Fruit fly (Drosophila melanogaster) whole organism, embryonic: ENCODE data around the gene RpS2.

Source experiments
- B-H1 ChIP-seq: fragments of 200-800 bp; sonication (Bioruptor generic); IDR thresholded peaks from 3 replicates; pipeline ENCODE4 v1.3.6; 2022; ENCODE audit warnings: missing biosample characterization, missing genetic modification characterization
- CG11085 ChIP-seq: fragments of 200-800 bp; sonication (Bioruptor generic); IDR thresholded peaks from 2 replicates; pipeline ENCODE4 v1.3.6; 2022; ENCODE audit warnings: missing biosample characterization, missing genetic modification characterization
- CG11560 ChIP-seq: fragments of 200-800 bp; sonication (Bioruptor generic); IDR thresholded peaks from 3 replicates; pipeline ENCODE4 v1.3.6; 2022; ENCODE audit warnings: missing biosample characterization, missing genetic modification characterization
- CG12391 ChIP-seq: fragments of 200-800 bp; sonication (Bioruptor generic); optimal IDR thresholded peaks from 3 replicates; lab custom pipeline; 2018; ENCODE audit warnings: missing biosample characterization, mild to moderate bottlenecking, missing genetic modification characterization, moderate library complexity
- CG15479 ChIP-seq: fragments of 200-800 bp; sonication (Bioruptor generic); optimal IDR thresholded peaks from 3 replicates; lab custom pipeline; 2019; ENCODE audit warnings: missing biosample characterization, mild to moderate bottlenecking, missing genetic modification characterization, moderate library complexity
- CG17612 ChIP-seq: fragments of 200-800 bp; sonication (Bioruptor generic); IDR thresholded peaks from 2 replicates; pipeline ENCODE4 v1.3.6; 2022; ENCODE audit warnings: missing biosample characterization, missing genetic modification characterization
- CG18011 ChIP-seq: fragments of 200-800 bp; sonication (Bioruptor generic); optimal IDR thresholded peaks from 2 replicates; lab custom pipeline; 2017; ENCODE audit warnings: missing biosample characterization, missing genetic modification characterization, mild to moderate bottlenecking, moderate library complexity, missing genotype
- CG18599 ChIP-seq: fragments of 200-800 bp; sonication (Bioruptor generic); optimal IDR thresholded peaks from 3 replicates; lab custom pipeline; 2017; ENCODE audit warnings: missing biosample characterization, missing genetic modification characterization, mild to moderate bottlenecking, moderate library complexity, missing genetic modification reagents
- CG3163 ChIP-seq: fragments of 200-800 bp; sonication (Bioruptor generic); optimal IDR thresholded peaks from 3 replicates; lab custom pipeline; 2016; ENCODE audit warnings: missing biosample characterization, missing genetic modification characterization
- CG32772 ChIP-seq: fragments of 200-800 bp; sonication (Bioruptor generic); IDR thresholded peaks from 2 replicates; pipeline ENCODE4 v1.3.6; 2022; ENCODE audit warnings: missing biosample characterization, missing genetic modification characterization
- CG33557 ChIP-seq: fragments of 200-800 bp; sonication (Bioruptor generic); optimal IDR thresholded peaks from 2 replicates; lab custom pipeline; 2019; ENCODE audit warnings: missing biosample characterization, mild to moderate bottlenecking, missing genetic modification characterization, moderate library complexity
- CG34376 ChIP-seq: fragments of 200-800 bp; sonication (Bioruptor generic); optimal IDR thresholded peaks from 2 replicates; lab custom pipeline; 2018; ENCODE audit warnings: missing biosample characterization, mild to moderate bottlenecking, missing genetic modification characterization
- CG3838 ChIP-seq: fragments of 200-800 bp; sonication (Bioruptor generic); optimal IDR thresholded peaks from 3 replicates; lab custom pipeline; 2016; ENCODE audit warnings: missing biosample characterization, missing genetic modification characterization
- CG4854 ChIP-seq: fragments of 200-800 bp; sonication (Bioruptor generic); optimal IDR thresholded peaks from 2 replicates; lab custom pipeline; 2016; ENCODE audit warnings: missing biosample characterization, missing genetic modification characterization, inconsistent platforms
- CG5953 ChIP-seq: fragments of 200-800 bp; sonication (Bioruptor generic); IDR thresholded peaks from 2 replicates; pipeline ENCODE4 v1.3.6; 2022; ENCODE audit warnings: missing biosample characterization, missing genetic modification characterization
- CG6175 ChIP-seq: fragments of 200-800 bp; sonication (Bioruptor generic); IDR thresholded peaks from 3 replicates; pipeline ENCODE4 v1.3.6; 2022; ENCODE audit warnings: missing biosample characterization, missing genetic modification characterization
- CG7372 ChIP-seq: fragments of 200-800 bp; sonication (Bioruptor generic); IDR thresholded peaks from 2 replicates; pipeline ENCODE4 v1.3.6; 2022; ENCODE audit warnings: missing biosample characterization, missing genetic modification characterization
- CG8944 ChIP-seq: fragments of 200-800 bp; sonication (Bioruptor generic); optimal IDR thresholded peaks from 3 replicates; lab custom pipeline; 2016; ENCODE audit warnings: missing biosample characterization, missing genetic modification characterization
- Drgx ChIP-seq: fragments of 200-800 bp; sonication (Bioruptor generic); IDR thresholded peaks from 2 replicates; pipeline ENCODE4 v1.3.6; 2022; ENCODE audit warnings: missing biosample characterization, missing genetic modification characterization
- E2f2 ChIP-seq: fragments of 200-800 bp; sonication (Bioruptor generic); IDR thresholded peaks from 2 replicates; pipeline ENCODE4 v1.3.6; 2022; ENCODE audit warnings: missing biosample characterization, missing genetic modification characterization
- Gsc ChIP-seq: fragments of 200-800 bp; sonication (Bioruptor generic); IDR thresholded peaks from 2 replicates; pipeline ENCODE4 v1.3.6; 2022; ENCODE audit warnings: missing biosample characterization, missing genetic modification characterization
- HLH3B ChIP-seq: fragments of 200-800 bp; sonication (Bioruptor generic); IDR thresholded peaks from 2 replicates; pipeline ENCODE4 v1.3.6; 2022; ENCODE audit warnings: missing biosample characterization, missing genetic modification characterization
- HLH4C ChIP-seq: fragments of 200-800 bp; sonication (Bioruptor generic); IDR thresholded peaks from 3 replicates; pipeline ENCODE4 v1.3.6; 2022; ENCODE audit warnings: missing biosample characterization, missing genetic modification characterization; ENCODE audit not compliant: partially characterized antibody
- HLHmδ ChIP-seq: fragments of 200-800 bp; sonication (Bioruptor generic); optimal IDR thresholded peaks from 2 replicates; lab custom pipeline; 2018; ENCODE audit warnings: missing biosample characterization, mild to moderate bottlenecking, missing genetic modification characterization, moderate library complexity
- Hr3 ChIP-seq: fragments of 200-800 bp; sonication (Bioruptor generic); optimal IDR thresholded peaks from 3 replicates; lab custom pipeline; 2016; ENCODE audit warnings: missing biosample characterization, missing genetic modification characterization
- Mes4 ChIP-seq: fragments of 200-800 bp; sonication (Bioruptor generic); optimal IDR thresholded peaks from 2 replicates; lab custom pipeline; 2016; ENCODE audit warnings: missing biosample characterization, missing genetic modification characterization
- NC2α ChIP-seq: fragments of 200-800 bp; sonication (Bioruptor generic); optimal IDR thresholded peaks from 2 replicates; lab custom pipeline; 2016; ENCODE audit warnings: missing biosample characterization, missing genetic modification characterization
- Neu2 ChIP-seq: fragments of 200-800 bp; sonication (Bioruptor generic); optimal IDR thresholded peaks from 3 replicates; lab custom pipeline; 2016; ENCODE audit warnings: missing biosample characterization, missing genetic modification characterization, borderline replicate concordance
- Oaz ChIP-seq: fragments of 200-800 bp; sonication (Bioruptor generic); IDR thresholded peaks from 2 replicates; pipeline ENCODE4 v1.3.6; 2022; ENCODE audit warnings: missing biosample characterization, missing genetic modification characterization
- Usf ChIP-seq: fragments of 200-800 bp; sonication (Bioruptor generic); optimal IDR thresholded peaks from 2 replicates; lab custom pipeline; 2017; ENCODE audit warnings: missing genotype, missing biosample characterization, missing genetic modification characterization
- al ChIP-seq: fragments of 200-800 bp; sonication (Bioruptor generic); IDR thresholded peaks from 2 replicates; pipeline ENCODE4 v1.3.6; 2022; ENCODE audit warnings: missing biosample characterization, missing genetic modification characterization
- ci ChIP-seq: fragments of 200-800 bp; sonication (Bioruptor generic); IDR thresholded peaks from 3 replicates; pipeline ENCODE4 v1.3.6; 2022; ENCODE audit warnings: missing biosample characterization, missing genetic modification characterization
- dysf ChIP-seq: fragments of 200-800 bp; sonication (Bioruptor generic); IDR thresholded peaks from 3 replicates; pipeline ENCODE4 v1.3.6; 2022; ENCODE audit warnings: missing biosample characterization, missing genetic modification characterization
- grau ChIP-seq: fragments of 200-800 bp; optimal IDR thresholded peaks from 3 replicates; lab custom pipeline; 2019; ENCODE audit warnings: missing biosample characterization, mild to moderate bottlenecking, missing genetic modification characterization, moderate library complexity
- hkb ChIP-seq, 2 experiments: fragments of 200-800 bp in 1 of 2; fragments of >200 bp in 1 of 2; sonication (Bioruptor generic) in 1 of 2; IDR thresholded peaks in 1 of 2; optimal IDR thresholded peaks in 1 of 2; 2 replicates each; pipeline versions ENCODE4 v1.3.6 to Lab custom; 2017 to 2022; ENCODE audit warnings: missing biosample characterization in 1 of 2, missing genetic modification characterization in 1 of 2
- jumu ChIP-seq: fragments of 200-800 bp; sonication (Bioruptor generic); optimal IDR thresholded peaks from 3 replicates; lab custom pipeline; 2016; ENCODE audit warnings: missing biosample characterization, missing genetic modification characterization
- kah ChIP-seq: fragments of 200-800 bp; sonication (Bioruptor generic); optimal IDR thresholded peaks from 2 replicates; lab custom pipeline; 2018; ENCODE audit warnings: missing biosample characterization, mild to moderate bottlenecking, missing genetic modification characterization
- lab ChIP-seq: fragments of 200-800 bp; sonication (Bioruptor generic); optimal IDR thresholded peaks from 3 replicates; lab custom pipeline; 2017; ENCODE audit warnings: missing biosample characterization, missing genetic modification characterization, mild to moderate bottlenecking, moderate library complexity, missing genetic modification reagents
- mirr ChIP-seq: fragments of 200-800 bp; sonication (Bioruptor generic); optimal IDR thresholded peaks from 3 replicates; lab custom pipeline; 2018; ENCODE audit warnings: missing biosample characterization, mild to moderate bottlenecking, missing genetic modification characterization
- nerfin-2 ChIP-seq: fragments of 200-800 bp; sonication (Bioruptor generic); IDR thresholded peaks from 2 replicates; pipeline ENCODE4 v1.3.6; 2022; ENCODE audit warnings: missing biosample characterization, missing genetic modification characterization; ENCODE audit not compliant: partially characterized antibody
- nmo ChIP-seq: fragments of 200-800 bp; sonication (Bioruptor generic); optimal IDR thresholded peaks from 2 replicates; lab custom pipeline; 2018; ENCODE audit warnings: missing biosample characterization, mild to moderate bottlenecking, missing genetic modification characterization, moderate library complexity
- onecut ChIP-seq: fragments of 200-800 bp; sonication (Bioruptor generic); IDR thresholded peaks from 2 replicates; pipeline ENCODE4 v1.3.6; 2022; ENCODE audit warnings: missing biosample characterization, missing genetic modification characterization
- phol ChIP-seq: fragments of 200-800 bp; sonication (Bioruptor generic); optimal IDR thresholded peaks from 3 replicates; lab custom pipeline; 2018; ENCODE audit warnings: missing biosample characterization, mild to moderate bottlenecking, missing genetic modification characterization, moderate library complexity
- sd ChIP-seq: fragments of 200-800 bp; sonication (Bioruptor generic); optimal IDR thresholded peaks from 3 replicates; lab custom pipeline; 2018; ENCODE audit warnings: missing biosample characterization, mild to moderate bottlenecking, missing genetic modification characterization, moderate library complexity
- sens ChIP-seq: fragments of 200-800 bp; sonication (Bioruptor generic); peaks from one replicate; lab custom pipeline; 2016; ENCODE audit warnings: missing biosample characterization, missing genetic modification characterization
- sim ChIP-seq: fragments of 200-800 bp; sonication (Bioruptor generic); IDR thresholded peaks from 2 replicates; pipeline ENCODE4 v1.3.6; 2022; ENCODE audit warnings: missing biosample characterization, missing genetic modification characterization
- tup ChIP-seq: fragments of 200-800 bp; sonication (Bioruptor generic); optimal IDR thresholded peaks from 2 replicates; lab custom pipeline; 2016; ENCODE audit warnings: missing biosample characterization, mild to moderate bottlenecking, missing genetic modification characterization, moderate library complexity
- zfh2 ChIP-seq: fragments of 200-800 bp; sonication (Bioruptor generic); optimal IDR thresholded peaks from 2 replicates; lab custom pipeline; 2016; ENCODE audit warnings: missing biosample characterization, missing genetic modification characterization

Gene RpS2

DNA sequence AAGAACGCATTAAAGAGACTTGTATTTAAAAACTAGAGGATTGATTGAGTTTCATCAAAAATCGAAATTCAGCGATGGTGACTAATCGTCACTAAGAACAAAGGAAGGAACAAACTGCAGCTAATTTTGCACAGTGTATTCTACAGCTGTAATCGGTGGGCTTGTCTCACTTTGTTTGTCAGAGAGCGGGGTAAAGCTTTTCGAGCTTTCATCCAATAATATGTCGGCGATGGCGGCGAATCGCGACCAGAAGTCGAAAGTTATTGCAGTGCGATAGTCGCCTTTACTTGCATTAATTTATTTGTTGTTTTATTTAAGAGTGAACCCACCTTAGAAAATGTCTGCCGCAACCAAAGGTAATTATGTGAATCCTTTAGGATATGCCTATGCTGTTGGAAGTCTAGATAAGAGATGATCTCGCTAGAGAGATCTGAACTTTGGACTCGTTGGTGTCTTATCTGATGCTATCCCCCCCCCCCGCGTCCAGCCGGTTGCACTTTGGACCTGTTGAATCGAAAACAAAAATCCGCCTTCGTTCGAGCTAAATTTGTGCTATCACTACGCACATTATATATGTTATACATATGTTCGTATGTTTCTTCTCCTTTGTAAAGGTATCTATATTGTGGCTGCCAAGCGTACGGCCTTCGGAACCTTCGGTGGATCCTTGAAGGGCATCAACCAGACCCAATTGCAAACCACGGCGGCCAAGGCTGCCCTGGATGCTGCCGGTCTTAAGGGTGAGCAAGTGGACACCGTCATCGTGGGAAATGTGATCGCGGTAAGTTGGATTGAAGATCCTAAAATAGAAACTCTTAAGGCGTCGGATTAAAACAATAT, 17.9 kb upstream of the RpS2 start, which contains the start of gene yip2 (continued):
- TF ChIP-seq hkb (optimal IDR thresholded peaks at IDR 0.05; lab: Kevin White, UChicago) (no peak), hkb (GFP tag; IDR thresholded peaks at IDR 0.05; lab: Robert Waterston, UW) (peak; percentile 76), sim (GFP tag; lab: Robert Waterston, UW) (no peak), CG3838 (GFP tag; lab: Kevin White, UChicago) (no peak), Neu2 (no peak), tup (GFP tag; lab: Kevin White, UChicago) (no peak), CG32772 (GFP tag; lab: Robert Waterston, UW) (no peak), Usf (peak; percentile 0), phol (tag; lab: Kevin White, UChicago) (peak; percentile 53), Drgx (peak; percentile 95), mirr (GFP tag; lab: Kevin White, UChicago) (peak; percentile 87), nmo (GFP tag; lab: Kevin White, UChicago) (peak; percentile 22), Oaz (GFP tag; lab: Robert Waterston, UW) (0 out of 2 replicates have a peak, but pooled peaks have one; percentile 12), CG5953 (GFP tag; lab: Robert Waterston, UW) (no peak), CG12391 (tag; lab: Kevin White, UChicago) (peak; percentile 75), CG15479 (GFP tag; lab: Kevin White, UChicago) (no peak), lab (GFP tag; lab: Kevin White, UChicago) (peak; percentile 79), ci (GFP tag; lab: Robert Waterston, UW) (peak; percentile 93), dysf (GFP tag; lab: Robert Waterston, UW) (peak; percentile 67; the same call in 1 of the 3 replicates), NC2α (GFP tag; lab: Kevin White, UChicago) (no peak), zfh2 (peak; percentile 67), CG18599 (GFP tag; lab: Kevin White, UChicago) (peak; percentile 73), CG4854 (peak; percentile 5), jumu (GFP tag; lab: Kevin White, UChicago) (peak; percentile 56), HLH3B (GFP tag; lab: Robert Waterston, UW) (peak; percentile 65), sd (tag; lab: Kevin White, UChicago) (no peak), grau (tag; lab: Kevin White, UChicago) (peak; percentile 70), Mes4 (GFP tag; lab: Kevin White, UChicago) (peak; percentile 20), B-H1 (GFP tag; lab: Robert Waterston, UW) (no peak; the same call in 2 of the 3 replicates), CG7372 (0 out of 2 replicates have a peak, but pooled peaks have one; percentile 16), CG18011 (peak; percentile 41), nerfin-2 (GFP tag; lab: Robert Waterston, UW) (no peak), sens (peak; percentile 83), HLHmδ (GFP tag; lab: Kevin White, UChicago) (no peak), CG33557 (no peak), al (GFP tag; lab: Robert Waterston, UW) (no peak; the same call in 1 of the 2 replicates), E2f2 (peak; percentile 49; the same call in 1 of the 2 replicates), HLH4C (GFP tag; lab: Robert Waterston, UW) (no peak), CG8944 (peak; percentile 21), CG11560 (tag; lab: Robert Waterston, UW) (no peak), Hr3 (GFP tag; lab: Kevin White, UChicago) (peak; percentile 16), kah (GFP tag; lab: Kevin White, UChicago) (peak; percentile 86), CG34376 (GFP tag; lab: Kevin White, UChicago) (peak; percentile 96), CG3163 (peak; percentile 48), CG6175 (GFP tag; lab: Robert Waterston, UW) (no peak), CG11085 (GFP tag; lab: Robert Waterston, UW) (no peak), Gsc (GFP tag; lab: Robert Waterston, UW) (no peak), onecut (GFP tag; lab: Robert Waterston, UW) (peak; percentile 58), CG17612 (GFP tag; lab: Robert Waterston, UW) (no peak)
